Fruit fly (Drosophila melanogaster) whole organism, embryonic: ENCODE results near the gene Nxf3.

Experiments used
- Aef1 ChIP-seq: fragments of 200-800 bp; sonication (Bioruptor generic); IDR thresholded peaks from 3 replicates; pipeline ENCODE4 v1.3.6; 2022; ENCODE audit warnings: missing biosample characterization, missing genetic modification characterization
- Blimp-1 ChIP-seq: fragments of 200-800 bp; sonication (Bioruptor generic); optimal IDR thresholded peaks from 3 replicates; lab custom pipeline; 2018; ENCODE audit warnings: missing biosample characterization, missing genetic modification characterization, mild to moderate bottlenecking, moderate library complexity, missing genetic modification reagents
- CG10959 ChIP-seq: fragments of 200-800 bp; sonication (Bioruptor generic); IDR thresholded peaks from 2 replicates; pipeline ENCODE4 v1.3.6; 2022; ENCODE audit warnings: missing biosample characterization, missing genetic modification characterization
- CG11085 ChIP-seq: fragments of 200-800 bp; sonication (Bioruptor generic); IDR thresholded peaks from 2 replicates; pipeline ENCODE4 v1.3.6; 2022; ENCODE audit warnings: missing biosample characterization, missing genetic modification characterization
- CG13287 ChIP-seq: fragments of 200-800 bp; sonication (Bioruptor generic); IDR thresholded peaks from 2 replicates; pipeline ENCODE4 v1.3.6; 2022; ENCODE audit warnings: missing biosample characterization, missing genetic modification characterization; ENCODE audit not compliant: partially characterized antibody
- CG13624 ChIP-seq: fragments of 200-800 bp; sonication (Bioruptor generic); optimal IDR thresholded peaks from 2 replicates; lab custom pipeline; 2016; ENCODE audit warnings: missing biosample characterization, missing genetic modification characterization
- CG14710 ChIP-seq: fragments of 200-800 bp; sonication (Bioruptor generic); optimal IDR thresholded peaks from 3 replicates; lab custom pipeline; 2019; ENCODE audit warnings: missing biosample characterization, mild to moderate bottlenecking, missing genetic modification characterization, moderate library complexity
- CG15011 ChIP-seq: fragments of 200-800 bp; sonication (Bioruptor generic); optimal IDR thresholded peaks from 3 replicates; lab custom pipeline; 2018; ENCODE audit warnings: missing biosample characterization, mild to moderate bottlenecking, missing genetic modification characterization
- CG16779 ChIP-seq: fragments of 200-800 bp; sonication (Bioruptor generic); IDR thresholded peaks from 2 replicates; pipeline ENCODE4 v1.3.6; 2022; ENCODE audit warnings: missing biosample characterization, missing genetic modification characterization
- CG17385 ChIP-seq: fragments of 200-800 bp; sonication (Bioruptor generic); optimal IDR thresholded peaks from 3 replicates; lab custom pipeline; 2018; ENCODE audit warnings: missing biosample characterization, mild to moderate bottlenecking, missing genetic modification characterization
- CG1792 ChIP-seq: fragments of 200-800 bp; sonication (Bioruptor generic); optimal IDR thresholded peaks from 2 replicates; lab custom pipeline; 2016; ENCODE audit warnings: missing biosample characterization, missing genetic modification characterization
- CG18619 ChIP-seq: fragments of 200-800 bp; sonication (Bioruptor generic); optimal IDR thresholded peaks from 3 replicates; lab custom pipeline; 2017; ENCODE audit warnings: missing biosample characterization, mild to moderate bottlenecking, missing genetic modification characterization
- CG2712 ChIP-seq: fragments of 200-800 bp; optimal IDR thresholded peaks from 3 replicates; lab custom pipeline; 2019; ENCODE audit warnings: missing biosample characterization, mild to moderate bottlenecking, missing genetic modification characterization, moderate library complexity
- CG34422 ChIP-seq: fragments of 200-800 bp; sonication (Bioruptor generic); IDR thresholded peaks from 3 replicates; pipeline ENCODE4 v1.3.6; 2022; ENCODE audit warnings: missing biosample characterization, missing genetic modification characterization
- CG3995 ChIP-seq: fragments of 200-800 bp; sonication (Bioruptor generic); optimal IDR thresholded peaks from 3 replicates; lab custom pipeline; 2016; ENCODE audit warnings: missing biosample characterization, missing genetic modification characterization
- CG4424 ChIP-seq: fragments of 200-800 bp; sonication (Bioruptor generic); optimal IDR thresholded peaks from 3 replicates; lab custom pipeline; 2016; ENCODE audit warnings: missing biosample characterization, missing genetic modification characterization
- CG6689 ChIP-seq: fragments of 200-800 bp; sonication (Bioruptor generic); IDR thresholded peaks from 2 replicates; pipeline ENCODE4 v1.3.6; 2022; ENCODE audit warnings: missing biosample characterization, missing genetic modification characterization
- CG6791 ChIP-seq: fragments of 200-800 bp; sonication (Bioruptor generic); IDR thresholded peaks from 3 replicates; pipeline ENCODE4 v1.3.6; 2022; ENCODE audit warnings: missing biosample characterization, missing genetic modification characterization; ENCODE audit not compliant: partially characterized antibody
- CG8089 ChIP-seq: fragments of 200-800 bp; sonication (Bioruptor generic); optimal IDR thresholded peaks from 3 replicates; lab custom pipeline; 2016; ENCODE audit warnings: missing biosample characterization, missing genetic modification characterization
- Dbx ChIP-seq: fragments of 200-800 bp; sonication (Bioruptor generic); IDR thresholded peaks from 3 replicates; pipeline ENCODE4 v1.3.6; 2022; ENCODE audit warnings: missing biosample characterization, missing genetic modification characterization
- Deaf1 ChIP-seq: fragments of 200-800 bp; optimal IDR thresholded peaks from 3 replicates; lab custom pipeline; 2019; ENCODE audit warnings: missing biosample characterization, mild to moderate bottlenecking, missing genetic modification characterization, moderate library complexity
- Fer1 ChIP-seq: fragments of 200-800 bp; sonication (Bioruptor generic); optimal IDR thresholded peaks from 2 replicates; lab custom pipeline; 2017; ENCODE audit warnings: missing biosample characterization, mild to moderate bottlenecking, missing genetic modification characterization
- Hmr ChIP-seq: fragments of 200-800 bp; sonication (Bioruptor generic); optimal IDR thresholded peaks from 3 replicates; lab custom pipeline; 2017; ENCODE audit warnings: mild to moderate bottlenecking, missing biosample characterization, missing genetic modification reagents, missing genetic modification characterization
- Hr39 ChIP-seq: fragments of >200 bp; optimal IDR thresholded peaks from 2 replicates; lab custom pipeline; 2017
- Meics ChIP-seq: fragments of 200-800 bp; sonication (Bioruptor generic); optimal IDR thresholded peaks from 2 replicates; lab custom pipeline; 2017; ENCODE audit warnings: missing biosample characterization, mild to moderate bottlenecking, missing genetic modification characterization
- Pdp1 ChIP-seq, 2 experiments: fragments of 200-800 bp; sonication (Bioruptor generic); optimal IDR thresholded peaks; 3 replicates each; lab custom pipeline; 2016; ENCODE audit warnings: missing biosample characterization in 2 of 2, missing genetic modification characterization in 2 of 2, mild to moderate bottlenecking in 1 of 2, moderate library complexity in 1 of 2
- TFAM ChIP-seq: fragments of 200-800 bp; sonication (Bioruptor generic); optimal IDR thresholded peaks from 2 replicates; lab custom pipeline; 2017; ENCODE audit warnings: missing biosample characterization, missing genetic modification characterization, inconsistent platforms
- bsh ChIP-seq, 2 experiments: fragments of 200-800 bp; sonication (Bioruptor generic); optimal IDR thresholded peaks; 2 replicates each; lab custom pipeline; 2017 to 2018; ENCODE audit warnings: mild to moderate bottlenecking in 2 of 2, missing biosample characterization in 2 of 2, missing genetic modification characterization in 2 of 2, moderate library complexity in 1 of 2
- crp ChIP-seq, 2 experiments: fragments of 200-800 bp; sonication (Bioruptor generic); optimal IDR thresholded peaks; 2 replicates in 1 of 2; 3 replicates in 1 of 2; lab custom pipeline; 2017; ENCODE audit warnings: missing biosample characterization in 2 of 2, missing genetic modification characterization in 2 of 2, mild to moderate bottlenecking in 1 of 2, moderate library complexity in 1 of 2
- disco-r ChIP-seq: fragments of 200-800 bp; sonication (Bioruptor generic); optimal IDR thresholded peaks from 2 replicates; lab custom pipeline; 2016; ENCODE audit warnings: missing biosample characterization, missing genetic modification characterization
- emc ChIP-seq: fragments of 200-800 bp; sonication (Bioruptor generic); optimal IDR thresholded peaks from 2 replicates; lab custom pipeline; 2016; ENCODE audit warnings: missing biosample characterization, missing genetic modification characterization
- grau ChIP-seq: fragments of 200-800 bp; optimal IDR thresholded peaks from 3 replicates; lab custom pipeline; 2019; ENCODE audit warnings: missing biosample characterization, mild to moderate bottlenecking, missing genetic modification characterization, moderate library complexity
- gro ChIP-seq: fragments of 200-800 bp; sonication (Bioruptor generic); optimal IDR thresholded peaks from 2 replicates; lab custom pipeline; 2016; ENCODE audit warnings: missing biosample characterization, missing genetic modification characterization
- hbn ChIP-seq: fragments of 200-800 bp; sonication (Bioruptor generic); IDR thresholded peaks from 2 replicates; pipeline ENCODE4 v1.3.6; 2022; ENCODE audit warnings: missing biosample characterization, missing genetic modification characterization; ENCODE audit not compliant: partially characterized antibody
- lab ChIP-seq: fragments of 200-800 bp; sonication (Bioruptor generic); optimal IDR thresholded peaks from 3 replicates; lab custom pipeline; 2017; ENCODE audit warnings: missing biosample characterization, missing genetic modification characterization, mild to moderate bottlenecking, moderate library complexity, missing genetic modification reagents
- nmo ChIP-seq: fragments of 200-800 bp; sonication (Bioruptor generic); optimal IDR thresholded peaks from 2 replicates; lab custom pipeline; 2018; ENCODE audit warnings: missing biosample characterization, mild to moderate bottlenecking, missing genetic modification characterization, moderate library complexity
- nom ChIP-seq: fragments of 200-800 bp; sonication (Bioruptor generic); optimal IDR thresholded peaks from 2 replicates; lab custom pipeline; 2017; ENCODE audit warnings: missing biosample characterization, missing genetic modification characterization, mild to moderate bottlenecking, moderate library complexity, missing genetic modification reagents
- pho ChIP-seq: fragments of 200-800 bp; sonication (Bioruptor generic); optimal IDR thresholded peaks from 2 replicates; lab custom pipeline; 2016; ENCODE audit warnings: missing biosample characterization, missing genetic modification characterization
- ranshi ChIP-seq: fragments of 200-800 bp; sonication (Bioruptor generic); IDR thresholded peaks from 2 replicates; pipeline ENCODE4 v1.3.6; 2022; ENCODE audit warnings: missing biosample characterization, missing genetic modification characterization
- rib ChIP-seq: fragments of 200-800 bp; sonication (Bioruptor generic); IDR thresholded peaks from 2 replicates; pipeline ENCODE4 v1.3.6; 2022; ENCODE audit warnings: missing biosample characterization, missing genetic modification characterization
- row ChIP-seq: fragments of 200-800 bp; sonication (Bioruptor generic); IDR thresholded peaks from 3 replicates; pipeline ENCODE4 v1.3.6; 2022; ENCODE audit warnings: missing biosample characterization, missing genetic modification characterization
- slbo ChIP-seq: fragments of 200-800 bp; sonication (Bioruptor generic); IDR thresholded peaks from 2 replicates; pipeline ENCODE4 v1.3.6; 2022; ENCODE audit warnings: missing biosample characterization, missing genetic modification characterization
- tin ChIP-seq: fragments of 200-800 bp; sonication (Bioruptor generic); optimal IDR thresholded peaks from 3 replicates; lab custom pipeline; 2016; ENCODE audit warnings: missing biosample characterization, missing genetic modification characterization
- trem ChIP-seq: fragments of 200-800 bp; optimal IDR thresholded peaks from 3 replicates; lab custom pipeline; 2019; ENCODE audit warnings: missing biosample characterization, mild to moderate bottlenecking, missing genetic modification characterization, moderate library complexity
- tup ChIP-seq: fragments of 200-800 bp; sonication (Bioruptor generic); optimal IDR thresholded peaks from 2 replicates; lab custom pipeline; 2016; ENCODE audit warnings: missing biosample characterization, mild to moderate bottlenecking, missing genetic modification characterization, moderate library complexity
- wek ChIP-seq: fragments of 200-800 bp; sonication (Bioruptor generic); optimal IDR thresholded peaks from 3 replicates; lab custom pipeline; 2018; ENCODE audit warnings: missing biosample characterization, mild to moderate bottlenecking, missing genetic modification characterization, moderate library complexity
- wor ChIP-seq: fragments of 200-800 bp; sonication (Bioruptor generic); IDR thresholded peaks from 2 replicates; pipeline ENCODE4 v1.3.6; 2022; ENCODE audit warnings: missing biosample characterization, missing genetic modification characterization

Gene Nxf3

dm6 chr3L:13993742-13994719 lies 29.0 kb downstream of the Nxf3 start, which contains the start of gene CtsK1 (continued):
- no peak for TF ChIP-seq Deaf1
- no peak for TF ChIP-seq CG1792
- TF ChIP-seq CG13287, result peak; percentile 86
- no peak for TF ChIP-seq emc (GFP tag; lab: Kevin White, UChicago)
- TF ChIP-seq Meics (GFP tag; lab: Kevin White, UChicago), result no peak
- peak in 1 of 2 experiments; percentile 3 for TF ChIP-seq Pdp1 (GFP tag; optimal IDR thresholded peaks at IDR 0.05; lab: Kevin White, UChicago)
- TF ChIP-seq CG11085 (GFP tag; lab: Robert Waterston, UW), result no peak
- TF ChIP-seq CG6791 (GFP tag; lab: Robert Waterston, UW), result peak; percentile 53; the same call in 1 of the 3 replicates
- TF ChIP-seq tin (GFP tag; lab: Kevin White, UChicago), result no peak
- TF ChIP-seq Fer1 (GFP tag; lab: Kevin White, UChicago), result no peak
- no peak; the same call in 1 of the 2 replicates for TF ChIP-seq ranshi
- TF ChIP-seq Hr39 (lab: Kevin White, UChicago), result no peak
- no peak for TF ChIP-seq wor (GFP tag; lab: Robert Waterston, UW)
- TF ChIP-seq CG8089 (GFP tag; lab: Kevin White, UChicago), result no peak
- no peak for TF ChIP-seq trem
- no peak for TF ChIP-seq Blimp-1 (GFP tag; lab: Kevin White, UChicago)
- TF ChIP-seq lab (GFP tag; lab: Kevin White, UChicago), result no peak
- TF ChIP-seq CG17385 (GFP tag; lab: Kevin White, UChicago), result peak; percentile 11
- TF ChIP-seq CG6689 (GFP tag; lab: Robert Waterston, UW), result peak; percentile 47
- no peak for TF ChIP-seq Aef1 (GFP tag; lab: Robert Waterston, UW)
- no peak for TF ChIP-seq CG15011 (GFP tag; lab: Kevin White, UChicago)
- TF ChIP-seq rib (GFP tag; lab: Robert Waterston, UW), result no peak
- no peak for TF ChIP-seq wek (GFP tag; lab: Kevin White, UChicago)
- no peak for TF ChIP-seq TFAM (GFP tag; lab: Kevin White, UChicago)
- TF ChIP-seq CG14710 (tag; lab: Kevin White, UChicago), result peak; percentile 44
- TF ChIP-seq CG34422, result 0 out of 3 replicates have a peak, but pooled peaks have one; percentile 54
- TF ChIP-seq CG10959, result no peak
- no peak for TF ChIP-seq CG4424
- no peak for TF ChIP-seq CG13624 (GFP tag; lab: Kevin White, UChicago)
- TF ChIP-seq gro (GFP tag; lab: Kevin White, UChicago), result no peak
- TF ChIP-seq Hmr (GFP tag; lab: Kevin White, UChicago), result peak; percentile 30
- peak in 1 of 2 experiments; percentile 29 for TF ChIP-seq bsh (GFP tag; optimal IDR thresholded peaks at IDR 0.05; lab: Kevin White, UChicago)

- TF ChIP-seq CG18619 (GFP tag; lab: Kevin White, UChicago) (no peak), nom (peak; percentile 29)
- TF ChIP-seq, all 482 proteins: peak for 1
Observed at dm6 chr3L:13996437-13996836, 31.4 kb downstream of the Nxf3 start.

- peak; percentile 36 for TF ChIP-seq grau (tag; lab: Kevin White, UChicago)
- TF ChIP-seq tup (GFP tag; lab: Kevin White, UChicago), result no peak
- peak; percentile 12; the same call in 1 of the 3 replicates for TF ChIP-seq CG34422
- no peak for TF ChIP-seq pho (GFP tag; lab: Kevin White, UChicago)
- TF ChIP-seq CG16779 (GFP tag; lab: Robert Waterston, UW), result no peak
- no peak for TF ChIP-seq hbn (GFP tag; lab: Robert Waterston, UW)
- no peak for TF ChIP-seq Dbx
- TF ChIP-seq slbo (GFP tag; lab: Robert Waterston, UW), result peak; percentile 28; the same call in 1 of the 2 replicates
- TF ChIP-seq crp (GFP tag; optimal IDR thresholded peaks at IDR 0.05; lab: Kevin White, UChicago), result no peak
- TF ChIP-seq row, result peak; percentile 81
- TF ChIP-seq disco-r (GFP tag; lab: Kevin White, UChicago), result no peak
- TF ChIP-seq nmo (GFP tag; lab: Kevin White, UChicago), result peak; percentile 7
- TF ChIP-seq CG2712, result peak; percentile 15
- TF ChIP-seq CG14710 (tag; lab: Kevin White, UChicago), result peak; percentile 14
- no peak for TF ChIP-seq CG3995 (GFP tag; lab: Kevin White, UChicago)
Observed at dm6 chr3L:13996992-13997391, 32.0 kb downstream of the Nxf3 start, which contains the start of gene CG17361. Gene CG17361, plus strand, starts transcription at chr3L:13997191.
